Worm (Caenorhabditis elegans): ENCODE measurements around the gene B0507.3.
A peak's percentile ranks its signal among the peaks of the same experiment; 100 is the strongest.

DNA sequence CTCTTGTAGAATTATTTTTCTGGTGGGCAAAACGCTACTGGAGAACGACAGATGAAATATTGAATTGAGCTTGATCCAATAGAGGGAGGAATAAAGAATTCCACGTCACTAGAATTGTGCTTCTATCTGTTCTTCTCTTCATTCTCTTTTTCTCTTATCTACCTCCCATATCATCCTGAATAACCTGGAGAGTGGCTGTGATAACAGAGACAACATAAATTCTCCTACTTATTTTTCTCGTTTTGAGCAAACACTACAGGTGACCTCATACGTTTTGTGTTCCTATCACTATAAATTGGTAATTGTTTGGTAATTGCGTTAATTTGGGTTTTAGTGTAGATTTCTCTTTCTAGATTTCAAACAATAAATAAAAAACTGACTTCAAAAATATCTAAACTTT, 12.5 kb downstream of the B0507.3 start:
- TF ChIP-seq nhr-237 (tag; optimal IDR thresholded peaks at IDR 0.05), result no peak
- TF ChIP-seq ceh-82 (tag; optimal IDR thresholded peaks at IDR 0.05), result no peak
- TF ChIP-seq ztf-11 (tag; optimal IDR thresholded peaks at IDR 0.05), result no peak
- no peak for TF ChIP-seq tbx-2 (tag; optimal IDR thresholded peaks at IDR 0.05)
- no peak for TF ChIP-seq ama-1 (optimal IDR thresholded peaks at IDR 0.05)
- peak; percentile 70 for TF ChIP-seq elt-2 (tag; optimal IDR thresholded peaks at IDR 0.05)
